Worm (Caenorhabditis elegans) whole organism, L4 larva: ENCODE data around the gene srt-11.
A peak's percentile ranks its signal among the peaks of the same experiment; 100 is the strongest.

Source experiments
- F26F4.8 ChIP-seq: fragments of 200-800 bp; sonication (Bioruptor generic); conservative IDR thresholded peaks from 2 replicates; pipeline ENCODE4 v1.3.6; 2022; ENCODE audit warnings: missing genetic modification characterization, missing compliant biosample characterization
- F37D6.2 ChIP-seq: sonication (generic microtip); optimal IDR thresholded peaks from 2 replicates; lab custom pipeline; 2016; ENCODE audit warnings: mild to moderate bottlenecking, missing genetic modification characterization, missing compliant biosample characterization
- F44E2.7 ChIP-seq: fragments of 200-800 bp; sonication (Bioruptor generic); IDR thresholded peaks from 2 replicates; pipeline ENCODE4 v2.1.2; 2022; ENCODE audit warnings: missing genetic modification characterization, missing compliant biosample characterization
- F49E8.2 ChIP-seq: sonication (generic microtip); optimal IDR thresholded peaks from 2 replicates; lab custom pipeline; 2016; ENCODE audit warnings: missing compliant biosample characterization, mild to moderate bottlenecking, missing genetic modification characterization, borderline replicate concordance
- T20F7.1 ChIP-seq: fragments of 200-800 bp; sonication (Bioruptor generic); optimal IDR thresholded peaks from 2 replicates; lab custom pipeline; 2018; ENCODE audit warnings: mild to moderate bottlenecking, missing genetic modification characterization, missing compliant biosample characterization
- T26A8.4 ChIP-seq: fragments of 200-800 bp; sonication (Bioruptor generic); IDR thresholded peaks from 2 replicates; pipeline ENCODE4 v1.3.6; 2022; ENCODE audit warnings: missing genetic modification characterization, missing compliant biosample characterization
- Y5F2A.4 ChIP-seq: fragments of 200-800 bp; sonication (Bioruptor generic); optimal IDR thresholded peaks from 2 replicates; lab custom pipeline; 2018; ENCODE audit warnings: mild to moderate bottlenecking, missing genetic modification characterization, missing compliant biosample characterization
- ZK337.2 ChIP-seq: fragments of 200-800 bp; sonication (Bioruptor generic); IDR thresholded peaks from 2 replicates; pipeline ENCODE4 v1.3.6; 2022; ENCODE audit warnings: missing genetic modification reagents, missing genetic modification characterization, missing compliant biosample characterization
- aha-1 ChIP-seq: fragments of 150-350 bp; peaks from one replicate; lab custom pipeline; 2014; ENCODE audit warnings: missing biosample characterization, missing genetic modification characterization
- ceh-20 ChIP-seq: fragments of 200-800 bp; sonication (Bioruptor generic); IDR thresholded peaks from 2 replicates; pipeline ENCODE4 v1.3.6; 2022; ENCODE audit warnings: missing genetic modification reagents, missing genetic modification characterization, missing compliant biosample characterization
- ceh-32 ChIP-seq: sonication (generic microtip); optimal IDR thresholded peaks from 2 replicates; lab custom pipeline; 2016; ENCODE audit warnings: mild to moderate bottlenecking, missing genetic modification characterization, missing compliant biosample characterization; ENCODE audit not compliant: poor library complexity
- ces-1 ChIP-seq: fragments of 150-350 bp; sonication (generic microtip); optimal IDR thresholded peaks from 4 replicates; lab custom pipeline; 2014; ENCODE audit warnings: missing biosample characterization, missing genetic modification reagents, missing genetic modification characterization
- cey-2 ChIP-seq: sonication (generic microtip); optimal IDR thresholded peaks from 3 replicates; lab custom pipeline; 2017; ENCODE audit warnings: missing genetic modification characterization, mild to moderate bottlenecking, missing compliant biosample characterization, antibody characterized with exemption, borderline replicate concordance; ENCODE audit not compliant: insufficient read depth
- ctbp-1 ChIP-seq: fragments of 200-800 bp; sonication (Bioruptor generic); IDR thresholded peaks from 2 replicates; pipeline ENCODE4 v1.3.6; 2022; ENCODE audit warnings: missing genetic modification reagents, missing genetic modification characterization, missing compliant biosample characterization
- daf-19 ChIP-seq: fragments of 200-800 bp; sonication (Bioruptor generic); conservative IDR thresholded peaks from 2 replicates; pipeline ENCODE4 v1.3.6; 2022; ENCODE audit warnings: missing genetic modification characterization, missing compliant biosample characterization
- daf-8 ChIP-seq: fragments of 200-800 bp; sonication (Bioruptor generic); IDR thresholded peaks from 2 replicates; pipeline ENCODE4 v1.3.6; 2022; ENCODE audit warnings: missing genetic modification characterization, missing compliant biosample characterization
- dmd-6 ChIP-seq: fragments of 200-800 bp; sonication (Bioruptor generic); IDR thresholded peaks from 2 replicates; pipeline ENCODE4 v1.3.6; 2022; ENCODE audit warnings: missing genetic modification reagents, missing genetic modification characterization, missing compliant biosample characterization
- dpl-1 ChIP-seq: fragments of 150-350 bp; optimal IDR thresholded peaks from 2 replicates; lab custom pipeline; 2014; ENCODE audit warnings: missing biosample characterization, missing genetic modification reagents, missing genetic modification characterization
- duxl-1 ChIP-seq: sonication (generic microtip); optimal IDR thresholded peaks from 2 replicates; lab custom pipeline; 2016; ENCODE audit warnings: mild to moderate bottlenecking, missing genetic modification characterization, moderate library complexity, missing compliant biosample characterization; ENCODE audit not compliant: poor library complexity
- dve-1 ChIP-seq: sonication (generic microtip); optimal IDR thresholded peaks from 2 replicates; lab custom pipeline; 2017; ENCODE audit warnings: antibody characterized with exemption, mild to moderate bottlenecking, missing genetic modification characterization, missing compliant biosample characterization; ENCODE audit not compliant: insufficient read depth
- egl-43 ChIP-seq: fragments of 200-800 bp; sonication (Bioruptor generic); IDR thresholded peaks from 2 replicates; pipeline ENCODE4 v1.3.6; 2022; ENCODE audit warnings: missing genetic modification reagents, missing genetic modification characterization, missing compliant biosample characterization
- fos-1 ChIP-seq: fragments of 150-350 bp; optimal IDR thresholded peaks from 2 replicates; lab custom pipeline; 2014; ENCODE audit warnings: missing biosample characterization, missing genetic modification characterization
- gei-8 ChIP-seq: fragments of 200-800 bp; sonication (Bioruptor generic); optimal IDR thresholded peaks from 2 replicates; lab custom pipeline; 2018; ENCODE audit warnings: mild to moderate bottlenecking, missing genetic modification characterization, missing compliant biosample characterization
- hif-1 ChIP-seq, 2 experiments: sonication (generic microtip); optimal IDR thresholded peaks; 2 replicates each; lab custom pipeline; 2016 to 2017; ENCODE audit warnings: missing compliant biosample characterization in 2 of 2, missing genetic modification characterization in 2 of 2, missing genetic modification reagents in 2 of 2, missing genotype in 2 of 2, mild to moderate bottlenecking in 1 of 2
- hlh-30 ChIP-seq: sonication (generic microtip); optimal IDR thresholded peaks from 2 replicates; lab custom pipeline; 2017; ENCODE audit warnings: antibody characterized with exemption, mild to moderate bottlenecking, missing genetic modification characterization, missing compliant biosample characterization; ENCODE audit not compliant: insufficient read depth
- lin-1 ChIP-seq: fragments of 200-800 bp; sonication (Bioruptor generic); IDR thresholded peaks from 2 replicates; pipeline ENCODE4 v1.3.6; 2022; ENCODE audit warnings: missing genetic modification reagents, missing genetic modification characterization, missing compliant biosample characterization
- lin-39 ChIP-seq: fragments of 150-350 bp; optimal IDR thresholded peaks from 2 replicates; lab custom pipeline; 2014; ENCODE audit warnings: missing biosample characterization, missing genetic modification reagents, missing genetic modification characterization
- lir-3 ChIP-seq: sonication (generic microtip); optimal IDR thresholded peaks from 2 replicates; lab custom pipeline; 2016; ENCODE audit warnings: mild to moderate bottlenecking, missing genetic modification characterization, missing compliant biosample characterization
- madf-9 ChIP-seq: fragments of 200-800 bp; sonication (Bioruptor generic); conservative IDR thresholded peaks from 2 replicates; pipeline ENCODE4 v1.3.6; 2022; ENCODE audit warnings: missing genetic modification reagents, missing genetic modification characterization, missing compliant biosample characterization
- mdl-1 ChIP-seq, 2 experiments: fragments of 150-350 bp in 1 of 2; sonication (generic microtip) in 1 of 2; optimal IDR thresholded peaks; 2 replicates each; lab custom pipeline; 2014 to 2017; ENCODE audit warnings: missing biosample characterization in 2 of 2, missing genetic modification characterization in 2 of 2
- mep-1 ChIP-seq: fragments of 150-350 bp; sonication (generic microtip); optimal IDR thresholded peaks from 3 replicates; lab custom pipeline; 2014; ENCODE audit warnings: missing biosample characterization, missing genetic modification characterization
- mes-2 ChIP-seq: sonication (generic microtip); optimal IDR thresholded peaks from 2 replicates; lab custom pipeline; 2016; ENCODE audit warnings: missing genotype, mild to moderate bottlenecking, missing genetic modification characterization, missing compliant biosample characterization; ENCODE audit not compliant: poor library complexity, severe bottlenecking
- mxl-2 ChIP-seq: fragments of 200-800 bp; sonication (Bioruptor generic); conservative IDR thresholded peaks from 2 replicates; pipeline ENCODE4 v1.3.6; 2022; ENCODE audit warnings: missing genetic modification reagents, missing genetic modification characterization, missing compliant biosample characterization
- mxl-3 ChIP-seq: fragments of 200-800 bp; sonication (Bioruptor generic); optimal IDR thresholded peaks from 2 replicates; lab custom pipeline; 2018; ENCODE audit warnings: mild to moderate bottlenecking, missing genetic modification characterization, missing compliant biosample characterization
- nhr-102 ChIP-seq: sonication (generic microtip); optimal IDR thresholded peaks from 2 replicates; lab custom pipeline; 2016; ENCODE audit warnings: mild to moderate bottlenecking, missing genetic modification characterization, moderate library complexity, missing compliant biosample characterization
- nhr-237 ChIP-seq: sonication (generic microtip); optimal IDR thresholded peaks from 2 replicates; lab custom pipeline; 2017; ENCODE audit warnings: missing biosample characterization, missing genetic modification characterization
- nhr-42 ChIP-seq: fragments of 200-800 bp; sonication (Bioruptor generic); IDR thresholded peaks from 2 replicates; pipeline ENCODE4 v1.3.6; 2022; ENCODE audit warnings: missing genetic modification characterization, missing compliant biosample characterization
- nhr-6 ChIP-seq: fragments of 150-350 bp; optimal IDR thresholded peaks from 2 replicates; lab custom pipeline; 2014; ENCODE audit warnings: missing biosample characterization, missing genetic modification characterization
- nhr-76 ChIP-seq: fragments of 150-350 bp; optimal IDR thresholded peaks from 2 replicates; lab custom pipeline; 2014; ENCODE audit warnings: missing biosample characterization, missing genetic modification characterization
- pha-4 ChIP-seq, 2 experiments: fragments of 150-350 bp in 1 of 2; fragments of 200-800 bp in 1 of 2; sonication (Bioruptor generic) in 1 of 2; IDR thresholded peaks in 1 of 2; optimal IDR thresholded peaks in 1 of 2; 2 replicates each; pipeline versions ENCODE4 v1.3.6 to Lab custom; 2014 to 2022; ENCODE audit warnings: missing genetic modification characterization in 2 of 2, missing genetic modification reagents in 2 of 2, missing biosample characterization in 1 of 2, missing compliant biosample characterization in 1 of 2
- php-3 ChIP-seq: fragments of 200-800 bp; sonication (Bioruptor generic); IDR thresholded peaks from 2 replicates; pipeline ENCODE4 v1.3.6; 2022; ENCODE audit warnings: missing genetic modification reagents, missing genetic modification characterization, missing compliant biosample characterization
- rbr-2 ChIP-seq: sonication (generic microtip); optimal IDR thresholded peaks from 2 replicates; lab custom pipeline; 2016; ENCODE audit warnings: missing genotype, missing genetic modification characterization, missing compliant biosample characterization
- sdz-12 ChIP-seq: fragments of 200-800 bp; sonication (Bioruptor generic); optimal IDR thresholded peaks from 2 replicates; lab custom pipeline; 2018; ENCODE audit warnings: mild to moderate bottlenecking, missing genetic modification characterization, missing compliant biosample characterization
- snpc-4 ChIP-seq: fragments of 150-350 bp; optimal IDR thresholded peaks from 2 replicates; lab custom pipeline; 2014; ENCODE audit warnings: missing biosample characterization, missing genetic modification characterization
- spr-3 ChIP-seq: fragments of 200-800 bp; sonication (Bioruptor generic); optimal IDR thresholded peaks from 2 replicates; lab custom pipeline; 2018; ENCODE audit warnings: mild to moderate bottlenecking, missing genetic modification characterization, missing compliant biosample characterization
- tag-97 ChIP-seq: fragments of 200-800 bp; sonication (Bioruptor generic); IDR thresholded peaks from 2 replicates; pipeline ENCODE4 v1.3.6; 2022; ENCODE audit warnings: missing genetic modification characterization, missing compliant biosample characterization
- unc-130 ChIP-seq: sonication (generic microtip); optimal IDR thresholded peaks from 2 replicates; lab custom pipeline; 2016; ENCODE audit warnings: missing genetic modification reagents, missing genetic modification characterization, missing compliant biosample characterization
- unc-62 ChIP-seq, 3 experiments: fragments of 150-350 bp in 1 of 3; sonication (generic microtip); optimal IDR thresholded peaks in 2 of 3; peaks in 1 of 3; 1 replicate in 1 of 3; 2 replicates in 2 of 3; lab custom pipeline; 2014 to 2017; ENCODE audit warnings: missing biosample characterization in 3 of 3, missing genetic modification characterization in 3 of 3, missing genetic modification reagents in 3 of 3, missing genotype in 1 of 3
- ztf-7 ChIP-seq: fragments of 150-350 bp; optimal IDR thresholded peaks from 2 replicates; lab custom pipeline; 2014; ENCODE audit warnings: missing biosample characterization, missing genetic modification characterization

The srt-11 gene

ce11 chrII:14811472-14811871 is 5.7 kb downstream of the srt-11 start (continued):
- no peak for TF ChIP-seq rbr-2 (tag; lab: Kevin White, UChicago)
- no peak for TF ChIP-seq madf-9 (GFP tag; lab: Robert Waterston, UW)
- TF ChIP-seq dve-1 (tag; lab: Kevin White, UChicago): peak; percentile 87
- peak; percentile 66; the same call in 1 of the 2 replicates for TF ChIP-seq pha-4 (GFP tag; IDR thresholded peaks at IDR 0.05; lab: Robert Waterston, UW)
- TF ChIP-seq pha-4 (tag; optimal IDR thresholded peaks at IDR 0.05; lab: Kevin White, UChicago): peak; percentile 24
- TF ChIP-seq nhr-102: peak; percentile 10
- no peak for TF ChIP-seq hif-1 (tag; optimal IDR thresholded peaks at IDR 0.05; lab: Kevin White, UChicago)
- TF ChIP-seq ZK337.2 (GFP tag; lab: Robert Waterston, UW): no peak
- TF ChIP-seq daf-8 (GFP tag; lab: Robert Waterston, UW): no peak
- no peak for TF ChIP-seq tag-97 (GFP tag; lab: Robert Waterston, UW)
- TF ChIP-seq mxl-2 (GFP tag; lab: Robert Waterston, UW): no peak
- TF ChIP-seq dmd-6 (GFP tag; lab: Robert Waterston, UW): peak; percentile 71
- TF ChIP-seq snpc-4 (tag; lab: Kevin White, UChicago): no peak
- no peak for TF ChIP-seq egl-43 (GFP tag; lab: Robert Waterston, UW)
- no peak for TF ChIP-seq unc-62 (GFP tag; optimal IDR thresholded peaks at IDR 0.05 in 1 of 2; lab: Kevin White, UChicago)
- no peak for TF ChIP-seq unc-62 (tag; optimal IDR thresholded peaks at IDR 0.05; lab: Kevin White, UChicago)
- 0 out of 2 replicates have a peak, but pooled peaks have one; percentile 4 for TF ChIP-seq nhr-42
- no peak for TF ChIP-seq mxl-3
- TF ChIP-seq aha-1: no peak
- peak; percentile 16 for TF ChIP-seq mes-2 (tag; lab: Kevin White, UChicago)
- peak; percentile 4 for TF ChIP-seq dpl-1 (GFP tag; lab: Kevin White, UChicago)
- TF ChIP-seq lir-3 (tag; lab: Kevin White, UChicago): no peak
- no peak for TF ChIP-seq nhr-76
- TF ChIP-seq lin-39 (tag; lab: Kevin White, UChicago): no peak
- TF ChIP-seq T26A8.4: no peak
- TF ChIP-seq ctbp-1: no peak
- peak; percentile 1 for TF ChIP-seq duxl-1 (tag; lab: Kevin White, UChicago)
- TF ChIP-seq nhr-237 (tag; lab: Kevin White, UChicago): no peak
- TF ChIP-seq ceh-32 (tag; lab: Kevin White, UChicago): no peak
- no peak for TF ChIP-seq php-3 (GFP tag; lab: Robert Waterston, UW)
- TF ChIP-seq ztf-7 (tag; lab: Kevin White, UChicago): no peak
- no peak for TF ChIP-seq unc-130 (GFP tag; lab: Kevin White, UChicago)
- peak in 1 of 2 experiments; percentile 27 for TF ChIP-seq mdl-1 (tag; optimal IDR thresholded peaks at IDR 0.05; lab: Kevin White, UChicago)
- no peak for TF ChIP-seq sdz-12
- TF ChIP-seq mep-1 (tag; lab: Kevin White, UChicago): peak; percentile 37
- no peak for TF ChIP-seq gei-8 (GFP tag; lab: Kevin White, UChicago)
- TF ChIP-seq hlh-30 (tag; lab: Kevin White, UChicago): peak; percentile 28
- TF ChIP-seq ceh-20 (GFP tag; lab: Robert Waterston, UW): no peak
- no peak for TF ChIP-seq lin-1
- TF ChIP-seq F37D6.2 (tag; lab: Kevin White, UChicago): no peak
- TF ChIP-seq F49E8.2 (tag; lab: Kevin White, UChicago): no peak
- no peak for TF ChIP-seq cey-2
- no peak for TF ChIP-seq daf-19
- TF ChIP-seq Y5F2A.4: no peak
- no peak for TF ChIP-seq ces-1
- no peak for TF ChIP-seq spr-3
- no peak for TF ChIP-seq fos-1
- no peak for TF ChIP-seq F44E2.7
- TF ChIP-seq F26F4.8 (GFP tag; lab: Robert Waterston, UW): no peak
- no peak for TF ChIP-seq T20F7.1 (GFP tag; lab: Kevin White, UChicago)
- TF ChIP-seq nhr-6 (tag; lab: Kevin White, UChicago): peak; percentile 64
